Worm (Caenorhabditis elegans): ENCODE measurements around the gene btf-1.

The btf-1 gene

ce11 chrII:13237829-13238404 is 38.0 kb downstream of the btf-1 start, which contains the start of gene romo-1 (continued):
- TF ChIP-seq mes-2 (tag; optimal IDR thresholded peaks at IDR 0.05; ENCODE audit: poor library complexity, severe bottlenecking) (peak; percentile 88), unc-39 (tag; optimal IDR thresholded peaks at IDR 0.05) (no peak), Y5F2A.4 (GFP tag; optimal IDR thresholded peaks at IDR 0.05) (no peak), mxl-3 (GFP tag; optimal IDR thresholded peaks at IDR 0.05) (no peak), egl-43 (GFP tag; IDR thresholded peaks at IDR 0.05) (no peak), ceh-82 (tag; optimal IDR thresholded peaks at IDR 0.05) (no peak), ztf-11 (tag; optimal IDR thresholded peaks at IDR 0.05) (no peak), nhr-77 (tag; optimal IDR thresholded peaks at IDR 0.05) (peak; percentile 6), lir-3 (tag; optimal IDR thresholded peaks at IDR 0.05) (no peak), daf-8 (GFP tag; IDR thresholded peaks at IDR 0.05) (no peak), spr-3 (GFP tag; optimal IDR thresholded peaks at IDR 0.05) (no peak), fos-1 (tag; optimal IDR thresholded peaks at IDR 0.05) (no peak), madf-9 (GFP tag; conservative IDR thresholded peaks at IDR 0.05) (no peak), ceh-32 (tag; optimal IDR thresholded peaks at IDR 0.05; ENCODE audit: poor library complexity) (no peak), cey-2 (tag; optimal IDR thresholded peaks at IDR 0.05; ENCODE audit: borderline replicate concordance, insufficient read depth) (no peak), hif-1 (tag; optimal IDR thresholded peaks at IDR 0.05) (no peak), unc-62 (GFP tag; optimal IDR thresholded peaks at IDR 0.05 in 1 of 2) (no peak), unc-62 (tag; optimal IDR thresholded peaks at IDR 0.05) (no peak), aha-1 (tag) (peak; percentile 47), arid-1 (GFP tag; conservative IDR thresholded peaks at IDR 0.05) (no peak), zip-2 (tag; optimal IDR thresholded peaks at IDR 0.05) (no peak), snpc-4 (tag; optimal IDR thresholded peaks at IDR 0.05) (no peak), lin-29 (GFP tag; IDR thresholded peaks at IDR 0.05) (no peak), Y105C5A.15 (GFP tag; IDR thresholded peaks at IDR 0.05) (no peak), lsy-2 (tag; optimal IDR thresholded peaks at IDR 0.05) (peak in 1 of 2 experiments; percentile 90), sdz-12 (GFP tag; optimal IDR thresholded peaks at IDR 0.05) (no peak), lin-1 (GFP tag; IDR thresholded peaks at IDR 0.05) (no peak), dve-1 (tag; optimal IDR thresholded peaks at IDR 0.05; ENCODE audit: insufficient read depth) (no peak), Y48G9A.11 (GFP tag; IDR thresholded peaks at IDR 0.05) (no peak), zfp-3 (GFP tag; conservative IDR thresholded peaks at IDR 0.05) (no peak), gei-8 (GFP tag; optimal IDR thresholded peaks at IDR 0.05) (no peak), vab-7 (GFP tag; IDR thresholded peaks at IDR 0.05) (no peak), nhr-28 (tag; optimal IDR thresholded peaks at IDR 0.05) (no peak), lin-39 (tag; optimal IDR thresholded peaks at IDR 0.05) (no peak), nhr-10 (tag; optimal IDR thresholded peaks at IDR 0.05) (no peak), ZK546.5 (tag; optimal IDR thresholded peaks at IDR 0.05) (no peak), mep-1 (tag; optimal IDR thresholded peaks at IDR 0.05) (no peak), egl-27 (tag; optimal IDR thresholded peaks at IDR 0.05) (no peak), snpc-1.2 (GFP tag; IDR thresholded peaks at IDR 0.05) (no peak), saeg-2 (GFP tag; IDR thresholded peaks at IDR 0.05) (no peak), pha-4 (GFP tag; IDR thresholded peaks at IDR 0.05) (no peak), pha-4 (tag; optimal IDR thresholded peaks at IDR 0.05) (peak; percentile 65), nhr-237 (tag; optimal IDR thresholded peaks at IDR 0.05) (no peak), duxl-1 (tag; optimal IDR thresholded peaks at IDR 0.05; ENCODE audit: poor library complexity) (peak; percentile 15), nhr-102 (tag; optimal IDR thresholded peaks at IDR 0.05) (peak; percentile 50), daf-12 (tag; optimal IDR thresholded peaks at IDR 0.05) (no peak), lim-7 (GFP tag; IDR thresholded peaks at IDR 0.05) (no peak), rbr-2 (tag; optimal IDR thresholded peaks at IDR 0.05) (peak; percentile 62), zip-11 (GFP tag; IDR thresholded peaks at IDR 0.05) (no peak), dmd-6 (GFP tag; IDR thresholded peaks at IDR 0.05) (no peak), F26F4.8 (GFP tag; conservative IDR thresholded peaks at IDR 0.05) (no peak), aly-2 (tag; optimal IDR thresholded peaks at IDR 0.05) (no peak)

Measured in whole organism, L4 larva.